Worm (Caenorhabditis elegans) whole organism, L3 larva: ENCODE data around the gene ttr-8.

Experiments
- ZK546.5 ChIP-seq: sonication (generic microtip); optimal IDR thresholded peaks from 2 replicates; lab custom pipeline; 2017; ENCODE audit warnings: missing biosample characterization, missing genetic modification characterization
- ceh-16 ChIP-seq: sonication (generic microtip); optimal IDR thresholded peaks from 2 replicates; lab custom pipeline; 2017; ENCODE audit warnings: missing biosample characterization, missing genetic modification characterization
- ceh-82 ChIP-seq: fragments of 150-350 bp; optimal IDR thresholded peaks from 2 replicates; lab custom pipeline; 2014; ENCODE audit warnings: missing biosample characterization, missing genetic modification characterization
- elt-1 ChIP-seq: fragments of 150-350 bp; optimal IDR thresholded peaks from 2 replicates; lab custom pipeline; 2014; ENCODE audit warnings: missing biosample characterization, missing genetic modification characterization
- fkh-10 ChIP-seq: sonication (generic microtip); optimal IDR thresholded peaks from 2 replicates; lab custom pipeline; 2017; ENCODE audit warnings: missing biosample characterization, missing genetic modification reagents, missing genetic modification characterization
- jun-1 ChIP-seq: fragments of 150-350 bp; optimal IDR thresholded peaks from 2 replicates; lab custom pipeline; 2014; ENCODE audit warnings: missing biosample characterization, missing genetic modification reagents, missing genetic modification characterization
- lin-39 ChIP-seq: fragments of 150-350 bp; optimal IDR thresholded peaks from 2 replicates; lab custom pipeline; 2018; ENCODE audit warnings: missing biosample characterization, missing genetic modification reagents, missing genetic modification characterization
- mdl-1 ChIP-seq: fragments of 150-350 bp; optimal IDR thresholded peaks from 2 replicates; lab custom pipeline; 2014; ENCODE audit warnings: missing biosample characterization, missing genetic modification characterization
- nfya-1 ChIP-seq: sonication (generic microtip); optimal IDR thresholded peaks from 2 replicates; lab custom pipeline; 2017; ENCODE audit warnings: missing genetic modification characterization, mild to moderate bottlenecking, missing compliant biosample characterization, antibody characterized with exemption, moderate library complexity; ENCODE audit not compliant: insufficient read depth
- nhr-12 ChIP-seq: fragments of 150-350 bp; optimal IDR thresholded peaks from 2 replicates; lab custom pipeline; 2014; ENCODE audit warnings: missing biosample characterization, missing genetic modification characterization
- nhr-237 ChIP-seq: fragments of 150-350 bp; optimal IDR thresholded peaks from 2 replicates; lab custom pipeline; 2014; ENCODE audit warnings: missing biosample characterization, missing genetic modification characterization
- nhr-77 ChIP-seq: fragments of 150-350 bp; optimal IDR thresholded peaks from 2 replicates; lab custom pipeline; 2014; ENCODE audit warnings: missing biosample characterization, missing genetic modification characterization
- tbx-2 ChIP-seq: sonication (generic microtip); optimal IDR thresholded peaks from 2 replicates; lab custom pipeline; 2016; ENCODE audit warnings: mild to moderate bottlenecking, missing genetic modification characterization, missing compliant biosample characterization
- unc-39 ChIP-seq: sonication (generic microtip); optimal IDR thresholded peaks from 4 replicates; lab custom pipeline; 2017; ENCODE audit warnings: missing biosample characterization, missing genetic modification characterization

DNA sequence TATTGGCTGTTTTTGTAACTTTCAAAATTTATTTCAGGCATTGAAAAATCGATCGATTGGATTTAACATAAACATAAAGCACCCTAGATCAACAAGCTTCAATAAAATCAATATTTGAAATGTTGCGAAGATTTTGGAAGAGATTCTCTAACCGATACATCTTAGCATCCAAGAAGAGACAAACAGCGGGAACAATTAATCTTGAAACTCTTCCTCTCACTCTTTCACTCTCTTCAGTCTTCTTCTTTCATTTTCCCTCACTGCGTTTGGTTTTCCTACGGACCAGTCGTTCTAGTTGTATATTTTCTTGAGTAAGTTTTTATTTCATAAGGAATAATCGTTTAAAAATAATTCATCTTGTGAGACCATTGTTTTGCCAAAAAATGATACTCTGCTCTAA is 32.1 kb downstream of the ttr-8 start:
- TF ChIP-seq ceh-16 (tag; lab: Kevin White, UChicago), result no peak
- no peak for TF ChIP-seq elt-1 (tag; lab: Kevin White, UChicago)
- no peak for TF ChIP-seq nhr-237 (tag; lab: Kevin White, UChicago)
- TF ChIP-seq tbx-2 (tag; lab: Kevin White, UChicago), result no peak
- no peak for TF ChIP-seq mdl-1 (tag; lab: Kevin White, UChicago)
- TF ChIP-seq nhr-77 (tag; lab: Kevin White, UChicago), result no peak
- TF ChIP-seq nhr-12 (tag; lab: Kevin White, UChicago), result no peak
- TF ChIP-seq fkh-10, result no peak
- no peak for TF ChIP-seq ZK546.5 (tag; lab: Kevin White, UChicago)
- no peak for TF ChIP-seq nfya-1 (tag; lab: Kevin White, UChicago)
- no peak for TF ChIP-seq jun-1 (tag; lab: Kevin White, UChicago)
- TF ChIP-seq unc-39 (tag; lab: Kevin White, UChicago), result no peak
- TF ChIP-seq lin-39 (tag; lab: Kevin White, UChicago), result no peak
- no peak for TF ChIP-seq ceh-82 (tag; lab: Kevin White, UChicago)
